Fruit fly (Drosophila melanogaster) whole organism, embryonic: ENCODE measurements around the gene CG42232.

Experiments used
- CG11723 ChIP-seq: fragments of 200-800 bp; sonication (Bioruptor generic); optimal IDR thresholded peaks from 2 replicates; lab custom pipeline; 2017; ENCODE audit warnings: missing biosample characterization, mild to moderate bottlenecking, missing genetic modification characterization
- CG2202 ChIP-seq: fragments of 200-800 bp; sonication (Bioruptor generic); optimal IDR thresholded peaks from 2 replicates; lab custom pipeline; 2018; ENCODE audit warnings: missing biosample characterization, mild to moderate bottlenecking, missing genetic modification characterization
- Doc2 ChIP-seq: fragments of 200-800 bp; sonication (Bioruptor generic); IDR thresholded peaks from 2 replicates; pipeline ENCODE4 v1.3.6; 2022; ENCODE audit warnings: missing biosample characterization, missing genetic modification characterization
- Ravus ChIP-seq: fragments of 200-800 bp; sonication (Bioruptor generic); IDR thresholded peaks from 2 replicates; pipeline ENCODE4 v1.3.6; 2022; ENCODE audit warnings: missing biosample characterization, missing genetic modification characterization
- br ChIP-seq: fragments of >200 bp; optimal IDR thresholded peaks from 2 replicates; lab custom pipeline; 2017
- lilli ChIP-seq: fragments of 200-800 bp; sonication (Bioruptor generic); optimal IDR thresholded peaks from 3 replicates; lab custom pipeline; 2016; ENCODE audit warnings: missing biosample characterization, missing genetic modification characterization
- pan ChIP-seq, 4 experiments: fragments of >200 bp in 3 of 4; fragments of 200-800 bp in 1 of 4; sonication (Bioruptor generic) in 1 of 4; optimal IDR thresholded peaks in 3 of 4; IDR thresholded peaks in 1 of 4; 2 replicates each; pipeline versions ENCODE4 v1.3.6 to Lab custom; 2017 to 2022; ENCODE audit warnings: missing biosample characterization in 2 of 4, missing genetic modification characterization in 2 of 4, mixed read lengths in 1 of 4

DNA sequence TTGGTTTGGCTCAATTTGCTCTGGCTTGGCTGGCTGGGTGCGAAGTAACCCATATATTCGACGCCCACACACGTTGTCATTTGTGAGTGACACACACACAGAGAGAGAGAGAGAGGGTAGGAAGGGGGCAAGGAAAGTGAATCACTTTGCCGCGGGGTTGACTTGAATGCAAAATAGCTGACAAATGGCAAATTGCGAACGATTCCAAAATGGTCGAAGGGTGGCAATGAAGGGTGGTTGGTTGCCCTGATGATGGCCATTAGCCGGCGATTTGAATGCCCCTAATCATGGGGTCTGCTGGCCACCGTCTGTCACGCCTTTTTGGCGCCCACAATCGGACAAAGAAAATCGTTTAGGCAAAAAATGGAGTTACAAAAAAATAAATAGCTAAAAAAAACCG, 58.8 kb downstream of the CG42232 start:
- TF ChIP-seq CG2202 (tag; lab: Kevin White, UChicago): no peak
- no peak for TF ChIP-seq lilli
- no peak for TF ChIP-seq pan (optimal IDR thresholded peaks at IDR 0.05; lab: Kevin White, UChicago)
- TF ChIP-seq pan (GFP tag; optimal IDR thresholded peaks at IDR 0.05 in 1 of 2, IDR thresholded peaks at IDR 0.05 in 1 of 2): no peak
- TF ChIP-seq Ravus: no peak
- no peak for TF ChIP-seq Doc2 (GFP tag; lab: Robert Waterston, UW)
- TF ChIP-seq CG11723: no peak
- no peak for TF ChIP-seq br
